Worm (Caenorhabditis elegans) whole organism, L3 larva: Measurements from ENCODE around the gene F58H1.5.
A peak's percentile ranks its signal among the peaks of the same experiment; 100 is the strongest.

Source experiments
- R02D3.7 ChIP-seq: fragments of 150-350 bp; optimal IDR thresholded peaks from 2 replicates; lab custom pipeline; 2014; ENCODE audit warnings: missing biosample characterization, missing genetic modification characterization
- ZK546.5 ChIP-seq: sonication (generic microtip); optimal IDR thresholded peaks from 2 replicates; lab custom pipeline; 2017; ENCODE audit warnings: missing biosample characterization, missing genetic modification characterization
- ceh-28 ChIP-seq: fragments of 150-350 bp; optimal IDR thresholded peaks from 2 replicates; lab custom pipeline; 2014; ENCODE audit warnings: missing biosample characterization, missing genetic modification reagents, missing genetic modification characterization
- daf-12 ChIP-seq: fragments of 150-350 bp; optimal IDR thresholded peaks from 2 replicates; lab custom pipeline; 2014; ENCODE audit warnings: missing biosample characterization, missing genetic modification reagents, missing genetic modification characterization
- egl-5 ChIP-seq: fragments of 150-350 bp; optimal IDR thresholded peaks from 2 replicates; lab custom pipeline; 2017; ENCODE audit warnings: missing biosample characterization, missing genetic modification reagents, missing genetic modification characterization, inconsistent platforms
- elt-1 ChIP-seq: fragments of 150-350 bp; optimal IDR thresholded peaks from 2 replicates; lab custom pipeline; 2014; ENCODE audit warnings: missing biosample characterization, missing genetic modification characterization
- elt-2 ChIP-seq: sonication (generic microtip); optimal IDR thresholded peaks from 2 replicates; lab custom pipeline; 2016; ENCODE audit warnings: missing genetic modification reagents, mild to moderate bottlenecking, missing genetic modification characterization, missing compliant biosample characterization
- elt-3 ChIP-seq, 3 experiments: fragments of 150-350 bp in 1 of 3; sonication (generic microtip) in 2 of 3; optimal IDR thresholded peaks; 2 replicates in 2 of 3; 4 replicates in 1 of 3; lab custom pipeline; 2014 to 2017; ENCODE audit warnings: missing biosample characterization in 3 of 3, missing genetic modification characterization in 3 of 3
- fkh-10 ChIP-seq: sonication (generic microtip); optimal IDR thresholded peaks from 2 replicates; lab custom pipeline; 2017; ENCODE audit warnings: missing biosample characterization, missing genetic modification reagents, missing genetic modification characterization
- fos-1 ChIP-seq: fragments of 150-350 bp; optimal IDR thresholded peaks from 2 replicates; lab custom pipeline; 2014; ENCODE audit warnings: missing biosample characterization, missing genetic modification characterization
- hmg-11 ChIP-seq: sonication (generic microtip); optimal IDR thresholded peaks from 2 replicates; lab custom pipeline; 2016; ENCODE audit warnings: missing genetic modification characterization, missing compliant biosample characterization
- jun-1 ChIP-seq: fragments of 150-350 bp; optimal IDR thresholded peaks from 2 replicates; lab custom pipeline; 2014; ENCODE audit warnings: missing biosample characterization, missing genetic modification reagents, missing genetic modification characterization
- lin-15B ChIP-seq: fragments of 150-350 bp; optimal IDR thresholded peaks from 2 replicates; lab custom pipeline; 2014; ENCODE audit warnings: missing biosample characterization, missing genetic modification characterization
- lin-39 ChIP-seq: fragments of 150-350 bp; optimal IDR thresholded peaks from 2 replicates; lab custom pipeline; 2018; ENCODE audit warnings: missing biosample characterization, missing genetic modification reagents, missing genetic modification characterization
- lsy-12 ChIP-seq: sonication (generic microtip); optimal IDR thresholded peaks from 2 replicates; lab custom pipeline; 2016; ENCODE audit warnings: mild to moderate bottlenecking, missing genetic modification characterization, missing compliant biosample characterization
- mdl-1 ChIP-seq: fragments of 150-350 bp; optimal IDR thresholded peaks from 2 replicates; lab custom pipeline; 2014; ENCODE audit warnings: missing biosample characterization, missing genetic modification characterization
- nfya-1 ChIP-seq: sonication (generic microtip); optimal IDR thresholded peaks from 2 replicates; lab custom pipeline; 2017; ENCODE audit warnings: missing genetic modification characterization, mild to moderate bottlenecking, missing compliant biosample characterization, antibody characterized with exemption, moderate library complexity; ENCODE audit not compliant: insufficient read depth
- nhr-11 ChIP-seq: fragments of 150-350 bp; optimal IDR thresholded peaks from 2 replicates; lab custom pipeline; 2014; ENCODE audit warnings: missing biosample characterization, missing genetic modification characterization
- nhr-23 ChIP-seq: fragments of 150-350 bp; optimal IDR thresholded peaks from 2 replicates; lab custom pipeline; 2014; ENCODE audit warnings: missing biosample characterization, missing genetic modification reagents, missing genetic modification characterization
- nhr-237 ChIP-seq: fragments of 150-350 bp; optimal IDR thresholded peaks from 2 replicates; lab custom pipeline; 2014; ENCODE audit warnings: missing biosample characterization, missing genetic modification characterization
- nhr-25 ChIP-seq: sonication (generic microtip); optimal IDR thresholded peaks from 2 replicates; lab custom pipeline; 2017; ENCODE audit warnings: missing biosample characterization, missing genetic modification characterization
- nhr-28 ChIP-seq: fragments of 150-350 bp; optimal IDR thresholded peaks from 2 replicates; lab custom pipeline; 2014; ENCODE audit warnings: missing biosample characterization, missing genetic modification characterization
- nhr-43 ChIP-seq: sonication (generic microtip); optimal IDR thresholded peaks from 2 replicates; lab custom pipeline; 2016; ENCODE audit warnings: mild to moderate bottlenecking, missing genetic modification characterization, missing compliant biosample characterization; ENCODE audit not compliant: poor library complexity, severe bottlenecking
- pha-4 ChIP-seq: fragments of 150-350 bp; optimal IDR thresholded peaks from 2 replicates; lab custom pipeline; 2014; ENCODE audit warnings: missing biosample characterization, missing genetic modification reagents, missing genetic modification characterization
- pqm-1 ChIP-seq: fragments of 150-350 bp; optimal IDR thresholded peaks from 2 replicates; lab custom pipeline; 2017; ENCODE audit warnings: missing biosample characterization, missing genetic modification characterization, inconsistent platforms
- sea-2 ChIP-seq: fragments of 150-350 bp; sonication (generic microtip); optimal IDR thresholded peaks from 4 replicates; lab custom pipeline; 2014; ENCODE audit warnings: missing biosample characterization, missing genetic modification reagents, missing genetic modification characterization
- skn-1 ChIP-seq: fragments of 150-350 bp; optimal IDR thresholded peaks from 2 replicates; lab custom pipeline; 2014; ENCODE audit warnings: missing biosample characterization, missing genetic modification characterization
- snpc-4 ChIP-seq: fragments of 150-350 bp; optimal IDR thresholded peaks from 2 replicates; lab custom pipeline; 2014; ENCODE audit warnings: missing biosample characterization, missing genetic modification characterization
- tbx-2 ChIP-seq: sonication (generic microtip); optimal IDR thresholded peaks from 2 replicates; lab custom pipeline; 2016; ENCODE audit warnings: mild to moderate bottlenecking, missing genetic modification characterization, missing compliant biosample characterization
- zag-1 ChIP-seq: fragments of 150-350 bp; optimal IDR thresholded peaks from 2 replicates; lab custom pipeline; 2014; ENCODE audit warnings: missing biosample characterization, missing genetic modification characterization
- ztf-11 ChIP-seq: fragments of 150-350 bp; optimal IDR thresholded peaks from 2 replicates; lab custom pipeline; 2014; ENCODE audit warnings: missing biosample characterization, missing genetic modification characterization

The F58H1.5 gene

ce11 chrV:11979673-11980561, 21.7 kb downstream of the F58H1.5 start, which contains the start of gene snr-4 (continued):
- peak; percentile 84 for TF ChIP-seq egl-5 (tag; lab: Kevin White, UChicago)
- TF ChIP-seq jun-1 (tag; lab: Kevin White, UChicago) = peak; percentile 92
- TF ChIP-seq nhr-28 (tag; lab: Kevin White, UChicago) = no peak
- peak; percentile 70 for TF ChIP-seq nhr-11 (tag; lab: Kevin White, UChicago)

- TF ChIP-seq R02D3.7 (peak; percentile 3), elt-1 (tag; lab: Kevin White, UChicago) (peak; percentile 9), nhr-237 (tag; lab: Kevin White, UChicago) (no peak), egl-5 (tag; lab: Kevin White, UChicago) (peak; percentile 36), nhr-25 (tag; lab: Kevin White, UChicago) (peak; percentile 70), skn-1 (tag; lab: Kevin White, UChicago) (peak; percentile 98), ZK546.5 (tag; lab: Kevin White, UChicago) (no peak), nfya-1 (tag; lab: Kevin White, UChicago) (peak; percentile 84), nhr-23 (tag; lab: Kevin White, UChicago) (peak; percentile 85), pha-4 (tag; lab: Kevin White, UChicago) (peak; percentile 89), ztf-11 (tag; lab: Kevin White, UChicago) (no peak), elt-2 (tag; lab: Kevin White, UChicago) (peak; percentile 29), nhr-43 (tag; lab: Kevin White, UChicago) (peak; percentile 5), tbx-2 (tag; lab: Kevin White, UChicago) (no peak), ceh-28 (tag; lab: Kevin White, UChicago) (no peak), snpc-4 (tag; lab: Kevin White, UChicago) (peak; percentile 90), jun-1 (tag; lab: Kevin White, UChicago) (no peak), lin-15B (tag; lab: Kevin White, UChicago) (peak; percentile 90), hmg-11 (tag; lab: Kevin White, UChicago) (peak; percentile 14), sea-2 (no peak), lin-39 (peak; percentile 45), elt-3 (tag; optimal IDR thresholded peaks at IDR 0.05; lab: Kevin White, UChicago) (no peak)
These were observed 24.1 kb downstream of the F58H1.5 start, which contains the start of gene rpt-1 for ce11 chrV:11982309-11982708. Gene rpt-1 (minus strand): TSS chrV:11982397.

ce11 chrV:11985384-11985783, 27.2 kb downstream of the F58H1.5 start, which contains the start of gene mans-2:
Gene mans-2 (minus strand): TSS chrV:11985484.
- TF ChIP-seq lsy-12 (tag; lab: Kevin White, UChicago) (no peak), pqm-1 (tag; lab: Kevin White, UChicago) (no peak), R02D3.7 (no peak), sea-2 (no peak), elt-3 (tag; optimal IDR thresholded peaks at IDR 0.05; lab: Kevin White, UChicago) (no peak), fkh-10 (GFP tag; lab: Kevin White, UChicago) (no peak), mdl-1 (no peak), hmg-11 (tag; lab: Kevin White, UChicago) (no peak), ZK546.5 (tag; lab: Kevin White, UChicago) (no peak)

ce11 chrV:11986078-11986869, 28.1 kb downstream of the F58H1.5 start:
- TF ChIP-seq nhr-23 (tag; lab: Kevin White, UChicago) (peak; percentile 20), fkh-10 (GFP tag; lab: Kevin White, UChicago) (peak; percentile 83), daf-12 (no peak), pqm-1 (tag; lab: Kevin White, UChicago) (peak; percentile 37), elt-2 (tag; lab: Kevin White, UChicago) (peak; percentile 50), elt-3 (tag; optimal IDR thresholded peaks at IDR 0.05; lab: Kevin White, UChicago) (no peak), zag-1 (tag; lab: Kevin White, UChicago) (no peak), fos-1 (tag; lab: Kevin White, UChicago) (no peak)
